Worm (Caenorhabditis elegans): Measurements from ENCODE around the gene cfap-20.

Gene cfap-20

DNA sequence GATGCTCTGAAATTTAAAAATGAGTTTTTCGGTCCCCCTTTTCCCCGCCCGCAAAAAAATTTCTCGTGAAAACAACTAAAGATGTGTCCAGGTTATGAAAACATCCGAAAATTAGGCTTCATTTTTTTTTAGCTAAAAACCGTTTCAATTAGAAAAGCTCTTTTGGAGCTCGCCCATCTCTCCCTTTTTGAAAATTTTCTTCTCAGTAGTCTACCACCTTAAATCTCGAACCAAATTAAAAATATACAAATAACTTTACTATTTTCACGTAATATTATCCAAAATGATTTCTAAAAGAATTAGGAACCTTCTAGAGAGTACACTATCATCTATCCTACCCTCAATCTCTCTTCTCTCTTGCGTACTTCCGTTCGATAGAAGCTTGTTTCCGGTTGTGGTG is 25.0 kb upstream of the cfap-20 start:
- TF ChIP-seq sdc-2 (tag; optimal IDR thresholded peaks at IDR 0.05): no peak
- TF ChIP-seq pha-2 (tag; optimal IDR thresholded peaks at IDR 0.05): no peak
- no peak for TF ChIP-seq hlh-8 (tag; optimal IDR thresholded peaks at IDR 0.05)
- no peak for TF ChIP-seq nhr-232 (tag; optimal IDR thresholded peaks at IDR 0.05)
- TF ChIP-seq elt-2 (tag; optimal IDR thresholded peaks at IDR 0.05): no peak
- no peak for TF ChIP-seq unc-3 (GFP tag; conservative IDR thresholded peaks at IDR 0.05)
- TF ChIP-seq unc-3 (tag; optimal IDR thresholded peaks at IDR 0.05): no peak
- no peak for TF ChIP-seq ceh-9 (tag; optimal IDR thresholded peaks at IDR 0.05)
- no peak for TF ChIP-seq odd-2 (tag; optimal IDR thresholded peaks at IDR 0.05)
- TF ChIP-seq fkh-6 (tag; optimal IDR thresholded peaks at IDR 0.05): no peak
- no peak for TF ChIP-seq lim-6 (tag; optimal IDR thresholded peaks at IDR 0.05)
- TF ChIP-seq ceh-19 (GFP tag; optimal IDR thresholded peaks at IDR 0.05): no peak
- TF ChIP-seq F13H6.1 (tag; optimal IDR thresholded peaks at IDR 0.05): no peak

- TF ChIP-seq Y22D7AL.16 (tag; optimal IDR thresholded peaks at IDR 0.05): no peak
- TF ChIP-seq unc-42 (tag; optimal IDR thresholded peaks at IDR 0.05): peak; percentile 34
- peak; percentile 1 for TF ChIP-seq tbx-2 (tag; optimal IDR thresholded peaks at IDR 0.05)
Observed at ce11 chrIII:3560235-3560634, 22.9 kb upstream of the cfap-20 start.

- TF ChIP-seq unc-86 (tag; optimal IDR thresholded peaks at IDR 0.05) (no peak), nhr-232 (tag; optimal IDR thresholded peaks at IDR 0.05) (no peak), pat-9 (tag; optimal IDR thresholded peaks at IDR 0.05) (no peak), sox-2 (GFP tag; IDR thresholded peaks at IDR 0.05) (no peak), tbx-2 (tag; optimal IDR thresholded peaks at IDR 0.05) (no peak), pha-2 (tag; optimal IDR thresholded peaks at IDR 0.05) (no peak), mec-3 (tag; optimal IDR thresholded peaks at IDR 0.05; ENCODE audit: borderline replicate concordance) (no peak), unc-3 (GFP tag; conservative IDR thresholded peaks at IDR 0.05) (no peak), unc-3 (tag; optimal IDR thresholded peaks at IDR 0.05) (no peak), fkh-6 (tag; optimal IDR thresholded peaks at IDR 0.05) (no peak), che-1 (tag; optimal IDR thresholded peaks at IDR 0.05) (no peak), syd-9 (tag; optimal IDR thresholded peaks at IDR 0.05) (no peak), lim-6 (tag; optimal IDR thresholded peaks at IDR 0.05) (no peak), F13H6.1 (tag; optimal IDR thresholded peaks at IDR 0.05) (no peak), pag-3 (tag; optimal IDR thresholded peaks at IDR 0.05; ENCODE audit: borderline replicate concordance) (no peak), C38D4.7 (GFP tag; optimal IDR thresholded peaks at IDR 0.05) (no peak), tbx-7 (tag; optimal IDR thresholded peaks at IDR 0.05) (no peak), npax-4 (tag; optimal IDR thresholded peaks at IDR 0.05) (no peak), ceh-19 (GFP tag; optimal IDR thresholded peaks at IDR 0.05) (no peak), K02D7.2 (tag; optimal IDR thresholded peaks at IDR 0.05) (no peak)
Observed at ce11 chrIII:3553349-3553748, 16.0 kb upstream of the cfap-20 start, which contains the start of gene C54C6.4. TSS of gene C54C6.4 (plus strand) at chrIII:3553649.

- TF ChIP-seq ceh-45 (GFP tag; IDR thresholded peaks at IDR 0.05) (no peak), ceh-34 (tag; optimal IDR thresholded peaks at IDR 0.05) (no peak), tbx-7 (tag; optimal IDR thresholded peaks at IDR 0.05) (no peak), T23F11.4 (GFP tag; optimal IDR thresholded peaks at IDR 0.05) (no peak), syd-9 (tag; optimal IDR thresholded peaks at IDR 0.05) (no peak), nhr-11 (tag; optimal IDR thresholded peaks at IDR 0.05) (no peak), fkh-6 (tag; optimal IDR thresholded peaks at IDR 0.05) (no peak), sox-2 (GFP tag; IDR thresholded peaks at IDR 0.05) (no peak), sox-4 (tag; optimal IDR thresholded peaks at IDR 0.05) (no peak), pha-2 (tag; optimal IDR thresholded peaks at IDR 0.05) (no peak), nhr-232 (tag; optimal IDR thresholded peaks at IDR 0.05) (no peak), ama-1 (optimal IDR thresholded peaks at IDR 0.05) (no peak), ceh-24 (tag; optimal IDR thresholded peaks at IDR 0.05) (no peak), ttx-3 (tag; optimal IDR thresholded peaks at IDR 0.05) (no peak), tbx-2 (tag; optimal IDR thresholded peaks at IDR 0.05) (no peak)
Observed at ce11 chrIII:3550364-3550763, 13.1 kb upstream of the cfap-20 start.

ce11 chrIII:3549750-3550149 is 12.4 kb upstream of the cfap-20 start, which contains the start of gene C54C6.5:
TSS of gene C54C6.5 (minus strand) at chrIII:3549850.
- TF ChIP-seq ceh-30 (tag; optimal IDR thresholded peaks at IDR 0.05) (no peak), lim-6 (tag; optimal IDR thresholded peaks at IDR 0.05) (no peak), K09A11.1 (tag; optimal IDR thresholded peaks at IDR 0.05; ENCODE audit: insufficient read depth) (no peak), che-1 (tag; optimal IDR thresholded peaks at IDR 0.05) (no peak), tbx-7 (tag; optimal IDR thresholded peaks at IDR 0.05) (no peak), hlh-8 (tag; optimal IDR thresholded peaks at IDR 0.05) (no peak), fax-1 (tag; optimal IDR thresholded peaks at IDR 0.05) (no peak), ttx-3 (tag; optimal IDR thresholded peaks at IDR 0.05) (no peak), rnt-1 (tag; optimal IDR thresholded peaks at IDR 0.05) (no peak)
